Worm (Caenorhabditis elegans): ENCODE data around the gene srw-11.

DNA sequence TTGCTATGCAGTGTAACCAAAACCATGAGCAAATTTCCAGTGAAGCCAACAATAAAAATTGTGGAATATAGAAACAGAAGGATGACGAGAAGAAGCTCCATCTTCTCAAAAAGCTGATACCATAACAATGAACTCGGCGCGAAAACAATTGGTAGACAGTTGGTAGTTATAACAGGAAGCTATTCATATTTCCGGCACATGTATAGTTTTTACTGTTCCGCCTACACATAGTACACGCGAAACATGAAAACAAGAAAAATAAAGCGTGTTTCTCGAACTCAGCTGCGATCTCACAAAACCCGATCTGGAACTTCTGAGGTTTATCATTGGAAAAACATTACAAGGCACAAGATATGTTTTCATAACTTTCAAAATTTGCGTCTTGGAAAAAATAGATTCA is 18.9 kb upstream of the srw-11 start, which contains the start of gene srsx-37:
- no peak for TF ChIP-seq flt-1 (GFP tag; IDR thresholded peaks at IDR 0.05)
- TF ChIP-seq ztf-29 (GFP tag; IDR thresholded peaks at IDR 0.05): no peak
- no peak for TF ChIP-seq ztf-23 (GFP tag; IDR thresholded peaks at IDR 0.05)
